Fruit fly (Drosophila melanogaster) whole organism, wandering third instar larva: ENCODE results near the gene Mdh1.
A peak's percentile ranks its signal among the peaks of the same experiment; 100 is the strongest.

Source experiments
- Abd-B ChIP-seq: fragments of >200 bp; optimal IDR thresholded peaks from 2 replicates; lab custom pipeline; 2017; ENCODE audit warnings: missing biosample characterization, missing genetic modification characterization
- CG32264 ChIP-seq: fragments of 200-800 bp; sonication (Bioruptor generic); optimal IDR thresholded peaks from 2 replicates; lab custom pipeline; 2016; ENCODE audit warnings: missing biosample characterization, missing genetic modification characterization
- CG9705 ChIP-seq: fragments of 200-800 bp; sonication (Bioruptor generic); optimal IDR thresholded peaks from 2 replicates; lab custom pipeline; 2018; ENCODE audit warnings: missing biosample characterization, mild to moderate bottlenecking, missing genetic modification characterization
- CrebA ChIP-seq: fragments of 200-800 bp; sonication (Bioruptor generic); optimal IDR thresholded peaks from 2 replicates; lab custom pipeline; 2016; ENCODE audit warnings: missing biosample characterization, mild to moderate bottlenecking, missing genetic modification characterization, borderline replicate concordance
- Dfd ChIP-seq: fragments of >200 bp; optimal IDR thresholded peaks from 2 replicates; lab custom pipeline; 2017; ENCODE audit warnings: missing biosample characterization, missing genetic modification characterization
- Dif ChIP-seq: fragments of 200-275, 200-300 bp; sonication (Bioruptor generic); optimal IDR thresholded peaks from 2 replicates; lab custom pipeline; 2018; ENCODE audit warnings: missing biosample characterization, missing genetic modification characterization; ENCODE audit not compliant: partially characterized antibody
- GATAd ChIP-seq: sonication (Bioruptor generic); optimal IDR thresholded peaks from 2 replicates; lab custom pipeline; 2016; ENCODE audit warnings: missing biosample characterization, missing genetic modification characterization
- HLH106 ChIP-seq: fragments of 200-800 bp; optimal IDR thresholded peaks from 3 replicates; lab custom pipeline; 2019; ENCODE audit warnings: missing biosample characterization, mild to moderate bottlenecking, missing genetic modification characterization, moderate library complexity
- Hnf4 ChIP-seq: fragments of 200-800 bp; sonication (Bioruptor generic); optimal IDR thresholded peaks from 2 replicates; lab custom pipeline; 2016; ENCODE audit warnings: missing biosample characterization, mild to moderate bottlenecking, missing genetic modification characterization
- Hr78 ChIP-seq: fragments of >200 bp; optimal IDR thresholded peaks from 2 replicates; lab custom pipeline; 2017; ENCODE audit warnings: missing biosample characterization, missing genetic modification characterization
- Hr83 ChIP-seq: fragments of 200-300 bp; sonication (Bioruptor generic); optimal IDR thresholded peaks from 2 replicates; lab custom pipeline; 2016; ENCODE audit warnings: missing biosample characterization, mild to moderate bottlenecking, missing genetic modification characterization, moderate library complexity; ENCODE audit not compliant: poor library complexity, severe bottlenecking
- Jra ChIP-seq: sonication (Bioruptor generic); optimal IDR thresholded peaks from 2 replicates; lab custom pipeline; 2016; ENCODE audit warnings: missing biosample characterization, missing genetic modification characterization
- Mio ChIP-seq: sonication (Bioruptor generic); optimal IDR thresholded peaks from 2 replicates; lab custom pipeline; 2016; ENCODE audit warnings: missing biosample characterization, missing genetic modification characterization
- Myc ChIP-seq: fragments of >200 bp; optimal IDR thresholded peaks from 2 replicates; lab custom pipeline; 2017
- N ChIP-seq: fragments of >200 bp; optimal IDR thresholded peaks from 2 replicates; lab custom pipeline; 2018; ENCODE audit warnings: missing biosample characterization, missing external identifiers, missing genetic modification characterization
- OdsH ChIP-seq: fragments of 200-800 bp; sonication (Bioruptor generic); optimal IDR thresholded peaks from 2 replicates; lab custom pipeline; 2016; ENCODE audit warnings: missing biosample characterization, mild to moderate bottlenecking, missing genetic modification characterization
- Rel ChIP-seq, 2 experiments: fragments of 200-800 bp; sonication (Bioruptor generic) in 1 of 2; optimal IDR thresholded peaks; 2 replicates in 1 of 2; 3 replicates in 1 of 2; lab custom pipeline; 2016 to 2019; ENCODE audit warnings: mild to moderate bottlenecking in 2 of 2, missing biosample characterization in 2 of 2, missing genetic modification characterization in 2 of 2, moderate library complexity in 1 of 2
- Sp1 ChIP-seq: fragments of 200-800 bp; sonication (Bioruptor generic); optimal IDR thresholded peaks from 3 replicates; lab custom pipeline; 2019; ENCODE audit warnings: missing biosample characterization, mild to moderate bottlenecking, missing genetic modification characterization, moderate library complexity
- Vsx2 ChIP-seq: fragments of 200-300, 225-300 bp; sonication (Bioruptor generic); optimal IDR thresholded peaks from 2 replicates; lab custom pipeline; 2018; ENCODE audit warnings: missing biosample characterization, missing genetic modification characterization; ENCODE audit not compliant: partially characterized antibody
- br ChIP-seq: fragments of 200-800 bp; sonication (Bioruptor generic); optimal IDR thresholded peaks from 2 replicates; lab custom pipeline; 2016; ENCODE audit warnings: missing biosample characterization, missing genetic modification characterization
- brk ChIP-seq: fragments of 200-800 bp; sonication (Bioruptor generic); optimal IDR thresholded peaks from 2 replicates; lab custom pipeline; 2016; ENCODE audit warnings: missing biosample characterization, mild to moderate bottlenecking, missing genetic modification characterization
- dl ChIP-seq, 2 experiments: fragments of 175-275, 200-275 bp in 1 of 2; fragments of 200-275 bp in 1 of 2; sonication (Bioruptor generic); optimal IDR thresholded peaks; lab custom pipeline; 2018; ENCODE audit warnings: mild to moderate bottlenecking in 2 of 2, missing biosample characterization in 2 of 2, missing genetic modification characterization in 2 of 2, moderate library complexity in 2 of 2; ENCODE audit not compliant: partially characterized antibody in 2 of 2, insufficient read depth in 1 of 2
- dmrt93B ChIP-seq: fragments of 200-800 bp; sonication (Bioruptor generic); optimal IDR thresholded peaks from 2 replicates; lab custom pipeline; 2018; ENCODE audit warnings: missing biosample characterization, mild to moderate bottlenecking, missing genetic modification characterization
- dsf ChIP-seq: sonication (Bioruptor generic); optimal IDR thresholded peaks from 2 replicates; lab custom pipeline; 2016; ENCODE audit warnings: missing biosample characterization, missing genetic modification characterization, borderline replicate concordance
- ey ChIP-seq: fragments of 200-800 bp; sonication (Bioruptor generic); optimal IDR thresholded peaks from 2 replicates; lab custom pipeline; 2016; ENCODE audit warnings: missing biosample characterization, missing genetic modification characterization
- foxo ChIP-seq, 2 experiments: fragments of 200-800 bp; sonication (Bioruptor generic); optimal IDR thresholded peaks; 2 replicates in 1 of 2; 3 replicates in 1 of 2; lab custom pipeline; 2016 to 2017; ENCODE audit warnings: missing biosample characterization in 2 of 2, missing genetic modification characterization in 2 of 2
- fru ChIP-seq: fragments of 200-800 bp; sonication (Bioruptor generic); optimal IDR thresholded peaks from 3 replicates; lab custom pipeline; 2016; ENCODE audit warnings: missing biosample characterization, mild to moderate bottlenecking, missing genetic modification characterization
- h ChIP-seq: fragments of 200-800 bp; sonication (Bioruptor generic); optimal IDR thresholded peaks from 3 replicates; lab custom pipeline; 2016; ENCODE audit warnings: missing biosample characterization, mild to moderate bottlenecking, missing genetic modification characterization
- jim ChIP-seq: fragments of 175-275, 200-325 bp; sonication (Bioruptor generic); optimal IDR thresholded peaks from 2 replicates; lab custom pipeline; 2016; ENCODE audit warnings: missing biosample characterization, mild to moderate bottlenecking, missing genetic modification characterization
- lola ChIP-seq: fragments of >200 bp; optimal IDR thresholded peaks from 2 replicates; lab custom pipeline; 2017; ENCODE audit warnings: missing biosample characterization, missing genetic modification characterization
- pan ChIP-seq: fragments of >200 bp; optimal IDR thresholded peaks from 2 replicates; lab custom pipeline; 2017
- psq ChIP-seq: fragments of 200-800 bp; sonication (Bioruptor generic); optimal IDR thresholded peaks from 3 replicates; lab custom pipeline; 2017; ENCODE audit warnings: missing biosample characterization, mild to moderate bottlenecking, missing genetic modification characterization, moderate library complexity
- rgr ChIP-seq: fragments of 200-800 bp; sonication (Bioruptor generic); optimal IDR thresholded peaks from 3 replicates; lab custom pipeline; 2016; ENCODE audit warnings: missing biosample characterization, mild to moderate bottlenecking, missing genetic modification characterization
- sage ChIP-seq: fragments of 200-800 bp; sonication (Bioruptor generic); optimal IDR thresholded peaks from 2 replicates; lab custom pipeline; 2016; ENCODE audit warnings: missing biosample characterization, mild to moderate bottlenecking, missing genetic modification characterization
- sv ChIP-seq: fragments of 200-800 bp; sonication (Bioruptor generic); optimal IDR thresholded peaks from 3 replicates; lab custom pipeline; 2016; ENCODE audit warnings: missing biosample characterization, missing genetic modification characterization
- tai ChIP-seq: sonication (Bioruptor generic); optimal IDR thresholded peaks from 2 replicates; lab custom pipeline; 2016; ENCODE audit warnings: missing biosample characterization, missing genetic modification characterization
- usp ChIP-seq: fragments of >200 bp; optimal IDR thresholded peaks from 2 replicates; lab custom pipeline; 2017; ENCODE audit warnings: missing biosample characterization, missing genetic modification characterization
- woc ChIP-seq: sonication (Bioruptor generic); optimal IDR thresholded peaks from 2 replicates; lab custom pipeline; 2016; ENCODE audit warnings: missing biosample characterization, mild to moderate bottlenecking, missing genetic modification characterization

Mdh1 gene

DNA sequence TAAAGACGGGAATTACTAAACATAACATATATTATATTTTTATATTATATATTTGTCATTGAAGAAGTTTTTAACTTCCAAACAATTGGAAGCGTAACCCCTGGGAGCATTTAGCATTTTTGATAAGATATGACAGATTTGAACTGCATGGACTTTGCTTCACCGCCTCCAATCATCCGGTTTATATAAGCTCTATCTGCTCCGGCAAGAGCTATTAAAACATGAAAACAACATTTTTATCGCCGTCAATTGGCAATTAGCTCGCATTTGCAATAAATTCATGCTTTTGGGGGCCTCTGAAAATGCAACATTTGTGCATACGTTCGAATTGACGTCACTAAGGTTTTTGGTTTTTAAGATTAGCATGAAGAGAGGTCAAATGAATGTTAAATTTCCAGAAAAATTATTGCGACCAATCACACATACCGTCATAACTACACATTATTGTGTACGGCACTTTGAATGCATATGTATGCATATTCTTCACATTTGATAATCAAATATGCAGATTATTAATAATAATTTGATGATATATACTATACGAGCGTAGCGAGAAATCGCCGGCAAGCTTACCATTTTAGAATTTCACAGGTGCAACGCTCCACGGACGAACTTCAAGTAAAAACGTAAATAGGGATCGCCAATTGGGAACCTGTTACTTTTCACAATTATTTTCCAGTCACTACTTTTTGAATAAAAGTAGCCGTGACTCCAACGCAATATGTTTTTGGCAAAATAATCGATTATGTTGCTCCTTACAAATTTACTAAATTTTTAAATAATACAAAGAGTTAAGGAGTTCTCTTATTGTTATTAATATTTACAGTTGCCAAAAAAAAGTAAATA lies at the start of gene Mdh1:
TSS of gene Mdh1 (minus strand) at position 691 of the 846 bp plus-strand sequence.
- TF ChIP-seq woc (GFP tag; lab: Kevin White, UChicago), result peak; percentile 6
- no peak for TF ChIP-seq CG9705 (GFP tag; lab: Kevin White, UChicago)
- TF ChIP-seq foxo (GFP tag; optimal IDR thresholded peaks at IDR 0.05; lab: Kevin White, UChicago), result no peak
- no peak for TF ChIP-seq CrebA (GFP tag; lab: Kevin White, UChicago)
- peak; percentile 14 for TF ChIP-seq OdsH
- no peak for TF ChIP-seq Jra (GFP tag; lab: Kevin White, UChicago)
- TF ChIP-seq HLH106, result no peak
- TF ChIP-seq jim (GFP tag; lab: Kevin White, UChicago), result no peak
- no peak for TF ChIP-seq Hr83 (GFP tag; lab: Kevin White, UChicago)
- TF ChIP-seq Rel (GFP tag; optimal IDR thresholded peaks at IDR 0.05; lab: Kevin White, UChicago), result no peak
- no peak for TF ChIP-seq Rel (tag; optimal IDR thresholded peaks at IDR 0.05; lab: Kevin White, UChicago)
- no peak for TF ChIP-seq psq (GFP tag; lab: Kevin White, UChicago)
- no peak for TF ChIP-seq h
- TF ChIP-seq pan, result no peak
- no peak for TF ChIP-seq N (GFP tag; lab: Kevin White, UChicago)
- no peak for TF ChIP-seq Mio (GFP tag; lab: Kevin White, UChicago)
- peak; percentile 13 for TF ChIP-seq rgr
- TF ChIP-seq sv (GFP tag; lab: Kevin White, UChicago), result no peak
- no peak for TF ChIP-seq dsf
- TF ChIP-seq dl (GFP tag; optimal IDR thresholded peaks at IDR 0.05; lab: Kevin White, UChicago; ENCODE audit: insufficient read depth in 1 of 2, partially characterized antibody in 2 of 2), result peak in 1 of 2 experiments; percentile 11
- no peak for TF ChIP-seq usp (GFP tag; lab: Kevin White, UChicago)
- TF ChIP-seq Sp1 (GFP tag; lab: Kevin White, UChicago), result no peak
- peak; percentile 10 for TF ChIP-seq Hnf4 (GFP tag; lab: Kevin White, UChicago)
- TF ChIP-seq fru (GFP tag; lab: Kevin White, UChicago), result no peak
- TF ChIP-seq Dif (GFP tag; lab: Kevin White, UChicago), result no peak
- TF ChIP-seq Hr78, result no peak
- TF ChIP-seq br, result no peak
- peak; percentile 52 for TF ChIP-seq brk (GFP tag; lab: Kevin White, UChicago)
- TF ChIP-seq lola (GFP tag; lab: Kevin White, UChicago), result no peak
- TF ChIP-seq Vsx2 (GFP tag; lab: Kevin White, UChicago), result no peak
- no peak for TF ChIP-seq GATAd
- TF ChIP-seq ey (GFP tag; lab: Kevin White, UChicago), result no peak
- no peak for TF ChIP-seq tai (GFP tag; lab: Kevin White, UChicago)
- no peak for TF ChIP-seq Dfd
- TF ChIP-seq CG32264, result no peak
- TF ChIP-seq Myc (lab: Kevin White, UChicago), result no peak
- no peak for TF ChIP-seq dmrt93B (GFP tag; lab: Kevin White, UChicago)
- peak; percentile 37 for TF ChIP-seq sage (GFP tag; lab: Kevin White, UChicago)
- no peak for TF ChIP-seq Abd-B

DNA sequence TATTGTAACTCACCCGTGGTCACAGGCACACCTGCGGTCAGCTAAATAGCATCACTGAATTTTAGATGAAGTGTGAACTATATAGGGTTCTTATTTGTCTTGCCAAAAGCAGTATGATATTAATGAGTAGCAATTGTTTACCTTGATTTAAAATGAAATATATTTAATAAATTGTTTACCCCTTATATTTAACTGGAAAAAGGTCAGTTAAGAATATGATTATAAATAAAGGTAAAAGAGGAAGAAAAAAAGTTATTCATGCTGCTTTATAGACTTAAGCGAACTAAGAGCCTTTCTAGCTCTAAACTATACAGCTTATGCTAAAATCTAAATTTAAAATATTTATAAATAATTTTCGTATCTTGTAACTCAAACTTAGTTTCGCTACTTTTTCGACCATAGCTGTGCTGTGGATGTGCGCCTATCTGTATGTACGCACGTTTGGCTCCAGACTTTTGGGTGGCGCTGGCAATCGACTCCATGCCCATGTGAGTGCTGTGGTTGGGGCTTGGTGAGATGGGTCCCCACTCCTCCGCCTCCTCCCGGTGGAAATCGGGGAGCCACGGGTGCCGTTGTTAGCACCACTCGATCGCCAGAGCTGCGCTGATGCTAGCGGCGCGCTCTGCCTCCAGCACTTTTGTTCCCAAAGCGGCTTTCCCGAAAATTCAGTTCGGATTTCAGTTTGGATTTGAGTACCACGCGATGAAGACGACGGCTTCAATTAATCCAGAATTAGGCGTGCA lies 46.1 kb upstream of the Mdh1 start, which contains the start of gene loh:
TSS of gene loh (plus strand) at position 487 of the 743 bp plus-strand sequence.
- TF ChIP-seq sv (GFP tag; lab: Kevin White, UChicago) (peak; percentile 28), CG32264 (no peak), N (GFP tag; lab: Kevin White, UChicago) (no peak)
